Worm (Caenorhabditis elegans): ENCODE results near the gene srbc-68.

srbc-68 gene

ce11 chrV:3579795-3580194 is 33.4 kb upstream of the srbc-68 start:
- TF ChIP-seq lag-1 (GFP tag; IDR thresholded peaks at IDR 0.05) = no peak
- no peak for TF ChIP-seq cebp-1 (GFP tag; IDR thresholded peaks at IDR 0.05)
- TF ChIP-seq cebp-1 (tag; optimal IDR thresholded peaks at IDR 0.05) = peak; percentile 45
- no peak for TF ChIP-seq repo-1 (tag; optimal IDR thresholded peaks at IDR 0.05)
- TF ChIP-seq hmg-1.2 (GFP tag; IDR thresholded peaks at IDR 0.05) = peak; percentile 51
- no peak for TF ChIP-seq egl-44 (GFP tag; IDR thresholded peaks at IDR 0.05)
- no peak for TF ChIP-seq hmg-20 (GFP tag; IDR thresholded peaks at IDR 0.05)
- TF ChIP-seq F10E7.11 (tag; optimal IDR thresholded peaks at IDR 0.05) = no peak
- TF ChIP-seq nhr-80 (tag; optimal IDR thresholded peaks at IDR 0.05) = peak; percentile 58
- TF ChIP-seq Y79H2A.3 (GFP tag; conservative IDR thresholded peaks at IDR 0.05) = no peak; the same call in 1 of the 2 replicates
- peak; percentile 11 for TF ChIP-seq lin-54 (GFP tag; optimal IDR thresholded peaks at IDR 0.05)
- TF ChIP-seq snpc-4 (GFP tag; optimal IDR thresholded peaks at IDR 0.05) = no peak
- TF ChIP-seq snpc-4 (tag; optimal IDR thresholded peaks at IDR 0.05) = peak in 1 of 4 experiments; percentile 5
- peak; percentile 31 for TF ChIP-seq somi-1 (GFP tag; optimal IDR thresholded peaks at IDR 0.05)
- TF ChIP-seq athp-1 (tag; optimal IDR thresholded peaks at IDR 0.05) = no peak
- TF ChIP-seq snpc-1.1 (tag; optimal IDR thresholded peaks at IDR 0.05; ENCODE audit: insufficient read depth) = no peak
- TF ChIP-seq rcor-1 (GFP tag; IDR thresholded peaks at IDR 0.05) = peak; percentile 24; the same call in 1 of the 2 replicates
- no peak for TF ChIP-seq pha-4 (tag; optimal IDR thresholded peaks at IDR 0.05)
- TF ChIP-seq hlh-12 (tag; optimal IDR thresholded peaks at IDR 0.05) = no peak
- TF ChIP-seq nhr-120 (GFP tag; IDR thresholded peaks at IDR 0.05) = no peak
- TF ChIP-seq attf-5 (GFP tag; optimal IDR thresholded peaks at IDR 0.05) = peak; percentile 70
- no peak for TF ChIP-seq pbrm-1 (GFP tag; IDR thresholded peaks at IDR 0.05)
- no peak for TF ChIP-seq cebp-2 (GFP tag; IDR thresholded peaks at IDR 0.05)
- TF ChIP-seq bed-1 (GFP tag; IDR thresholded peaks at IDR 0.05) = no peak
- no peak for TF ChIP-seq bed-2 (GFP tag; IDR thresholded peaks at IDR 0.05)
- no peak for TF ChIP-seq unc-62 (GFP tag; optimal IDR thresholded peaks at IDR 0.05)
- no peak; the same call in 1 of the 2 replicates for TF ChIP-seq mcd-1 (GFP tag; IDR thresholded peaks at IDR 0.05)
- peak; percentile 12 for TF ChIP-seq atf-7 (tag; optimal IDR thresholded peaks at IDR 0.05)
- TF ChIP-seq nhr-90 (tag; optimal IDR thresholded peaks at IDR 0.05) = no peak
- TF ChIP-seq ama-1 (optimal IDR thresholded peaks at IDR 0.05) = peak; percentile 49
- no peak for TF ChIP-seq ama-1 (GFP tag; optimal IDR thresholded peaks at IDR 0.05)

ce11 chrV:3579248-3579647 is 32.8 kb upstream of the srbc-68 start:
- 0 out of 2 replicates have a peak, but pooled peaks have one; percentile 12 for TF ChIP-seq lin-26 (GFP tag; IDR thresholded peaks at IDR 0.05)
- TF ChIP-seq F57A8.1 (GFP tag; optimal IDR thresholded peaks at IDR 0.05) = no peak
- no peak for TF ChIP-seq ztf-22 (GFP tag; optimal IDR thresholded peaks at IDR 0.05)
- TF ChIP-seq F33H1.4 (GFP tag; IDR thresholded peaks at IDR 0.05) = no peak
- peak; percentile 50; the same call in 1 of the 2 replicates for TF ChIP-seq zfh-2 (GFP tag; conservative IDR thresholded peaks at IDR 0.05)
- TF ChIP-seq ZK185.1 (tag; optimal IDR thresholded peaks at IDR 0.05; ENCODE audit: poor library complexity, severe bottlenecking) = no peak
- TF ChIP-seq T07F8.4 (tag; optimal IDR thresholded peaks at IDR 0.05) = no peak
- no peak for TF ChIP-seq F22D6.2 (tag; optimal IDR thresholded peaks at IDR 0.05)
- TF ChIP-seq ztf-25 (GFP tag; IDR thresholded peaks at IDR 0.05) = no peak
- no peak for TF ChIP-seq lir-1 (GFP tag; conservative IDR thresholded peaks at IDR 0.05)
